Fruit fly (Drosophila melanogaster): ENCODE data around the gene Rab1.
A peak's percentile ranks its signal among the peaks of the same experiment; 100 is the strongest.

- TF ChIP-seq CG15269 (tag; optimal IDR thresholded peaks at IDR 0.05) (peak; percentile 43), hth (optimal IDR thresholded peaks at IDR 0.05) (no peak), CG11695 (GFP tag; IDR thresholded peaks at IDR 0.05) (0 out of 3 replicates have a peak, but pooled peaks have one; percentile 29), sob (GFP tag; IDR thresholded peaks at IDR 0.05) (no peak), CG12299 (tag; optimal IDR thresholded peaks at IDR 0.05) (no peak), Camta (GFP tag; optimal IDR thresholded peaks at IDR 0.05) (no peak), CHES-1-like (GFP tag; optimal IDR thresholded peaks at IDR 0.05) (no peak), shn (GFP tag; optimal IDR thresholded peaks at IDR 0.05) (no peak), tx (GFP tag; optimal IDR thresholded peaks at IDR 0.05) (no peak), CG9932 (GFP tag; IDR thresholded peaks at IDR 0.05) (no peak), gsb (GFP tag; IDR thresholded peaks at IDR 0.05) (no peak)
These were observed 19.6 kb upstream of the Rab1 start for dm6 chr3R:21288462-21288861.

Measured in whole organism, embryonic.